Worm (Caenorhabditis elegans): Measurements from ENCODE around the gene comt-3.
A peak's percentile ranks its signal among the peaks of the same experiment; 100 is the strongest.

The comt-3 gene

DNA sequence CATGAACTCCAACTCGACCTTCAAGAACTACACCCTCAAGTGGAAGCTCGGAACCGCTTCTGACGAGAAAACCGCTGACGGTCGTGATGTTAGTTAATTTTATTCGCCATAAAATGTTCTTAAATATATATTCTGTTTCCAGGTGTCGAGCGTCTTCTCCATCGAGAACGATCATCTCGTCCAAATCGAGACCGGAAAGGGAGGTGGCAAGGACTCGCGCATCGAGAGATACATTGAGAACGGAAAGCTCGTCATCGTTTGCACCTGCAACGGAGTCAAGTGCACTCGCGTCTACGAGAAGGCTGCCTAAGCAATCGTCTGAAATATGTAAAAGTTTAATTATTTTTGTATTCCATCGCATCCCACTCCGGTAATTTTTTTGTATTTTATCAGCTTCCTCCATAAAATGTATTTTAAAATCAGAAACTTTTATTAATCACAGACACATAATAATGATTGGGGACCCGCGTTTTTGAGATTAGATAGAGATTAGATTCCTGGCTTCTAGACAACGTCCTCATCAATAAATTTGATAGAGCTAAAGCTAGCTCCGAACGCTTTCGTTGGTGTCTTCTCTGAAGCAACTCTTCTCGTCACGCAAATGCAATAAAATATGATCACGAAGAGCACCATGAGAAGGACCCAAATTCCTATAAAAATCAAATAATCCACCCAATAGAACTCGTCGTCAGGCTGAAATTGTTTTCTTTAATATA lies 11.5 kb downstream of the comt-3 start:
- TF ChIP-seq sox-4 (tag; optimal IDR thresholded peaks at IDR 0.05) (no peak), ceh-8 (GFP tag; optimal IDR thresholded peaks at IDR 0.05) (no peak), nhr-11 (tag; optimal IDR thresholded peaks at IDR 0.05) (no peak), ces-1 (GFP tag; optimal IDR thresholded peaks at IDR 0.05) (no peak), ztf-11 (tag; optimal IDR thresholded peaks at IDR 0.05) (no peak), mep-1 (tag; optimal IDR thresholded peaks at IDR 0.05) (peak; percentile 13), isw-1 (GFP tag; IDR thresholded peaks at IDR 0.05) (no peak), nhr-85 (tag) (peak; percentile 22), hlh-4 (tag; optimal IDR thresholded peaks at IDR 0.05) (no peak), tlp-1 (tag; optimal IDR thresholded peaks at IDR 0.05) (no peak)

DNA sequence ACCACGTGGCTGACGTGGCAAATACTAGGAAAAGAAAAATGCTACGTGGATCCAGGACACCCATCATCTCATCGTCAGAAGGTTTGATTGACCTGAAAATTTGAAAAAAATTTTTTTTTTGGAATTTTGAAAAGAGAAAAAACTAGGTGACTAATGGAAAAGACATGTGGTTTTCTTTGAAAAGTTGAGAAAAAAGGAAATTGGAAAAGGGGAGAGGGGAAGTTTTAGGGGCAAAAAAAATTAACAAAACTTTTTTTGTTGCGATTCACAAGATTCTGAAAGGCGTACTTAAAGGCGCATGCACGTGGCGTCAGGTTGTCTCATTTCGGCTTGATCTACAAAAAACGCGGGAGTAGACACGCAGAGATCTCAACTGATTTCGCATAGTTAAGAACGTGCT lies 15.5 kb downstream of the comt-3 start, which contains the start of gene Y40B10A.9:
Y40B10A.9 (minus strand) TSS at position 101 of the 400 bp plus-strand sequence.
- TF ChIP-seq ceh-88 (GFP tag; IDR thresholded peaks at IDR 0.05) (no peak), zip-4 (GFP tag; optimal IDR thresholded peaks at IDR 0.05) (no peak), nhr-28 (tag; optimal IDR thresholded peaks at IDR 0.05) (no peak), lin-13 (GFP tag; optimal IDR thresholded peaks at IDR 0.05) (no peak), snu-23 (GFP tag; optimal IDR thresholded peaks at IDR 0.05) (no peak), tlp-1 (tag; optimal IDR thresholded peaks at IDR 0.05) (no peak), elt-2 (tag; optimal IDR thresholded peaks at IDR 0.05) (no peak), nhr-77 (tag; optimal IDR thresholded peaks at IDR 0.05) (no peak), unc-86 (tag; optimal IDR thresholded peaks at IDR 0.05) (no peak), unc-30 (tag; optimal IDR thresholded peaks at IDR 0.05) (no peak), skn-1 (tag; optimal IDR thresholded peaks at IDR 0.05) (no peak), irx-1 (tag; optimal IDR thresholded peaks at IDR 0.05) (no peak), ceh-90 (tag; optimal IDR thresholded peaks at IDR 0.05) (no peak), nhr-47 (tag; optimal IDR thresholded peaks at IDR 0.05) (no peak)

DNA sequence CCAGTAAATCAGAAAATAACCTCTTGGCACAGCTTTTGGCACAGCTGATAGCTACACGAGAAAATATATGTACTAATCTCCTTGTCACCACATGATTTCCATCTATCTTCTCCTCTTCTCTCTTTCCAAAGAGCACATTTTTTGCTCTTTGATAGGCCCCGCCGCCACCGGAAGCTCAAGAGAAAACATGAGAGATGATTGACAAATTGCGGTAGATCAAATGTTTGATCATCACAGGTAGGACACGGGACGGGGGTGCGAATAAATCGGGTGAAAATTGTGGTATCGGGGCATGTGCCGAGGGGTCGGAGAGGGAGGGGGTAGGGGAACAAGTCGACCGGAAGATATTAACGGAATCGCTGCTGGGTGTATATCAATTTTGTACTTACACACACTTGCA lies 18.7 kb downstream of the comt-3 start:
- TF ChIP-seq jun-1 (tag; optimal IDR thresholded peaks at IDR 0.05) (no peak), fkh-8 (tag; optimal IDR thresholded peaks at IDR 0.05) (peak; percentile 19), lsy-2 (tag; optimal IDR thresholded peaks at IDR 0.05) (no peak), lin-13 (GFP tag; optimal IDR thresholded peaks at IDR 0.05) (no peak), vab-15 (tag; optimal IDR thresholded peaks at IDR 0.05) (peak; percentile 83), Y116A8C.19 (tag; optimal IDR thresholded peaks at IDR 0.05; ENCODE audit: borderline replicate concordance) (no peak), rnt-1 (tag; optimal IDR thresholded peaks at IDR 0.05) (peak; percentile 64), dpl-1 (GFP tag; optimal IDR thresholded peaks at IDR 0.05) (peak in 1 of 3 experiments; percentile 1), unc-86 (tag; optimal IDR thresholded peaks at IDR 0.05) (no peak), unc-130 (tag; optimal IDR thresholded peaks at IDR 0.05) (no peak), nhr-71 (tag; optimal IDR thresholded peaks at IDR 0.05) (peak; percentile 26), nhr-237 (tag; optimal IDR thresholded peaks at IDR 0.05) (no peak), isw-1 (GFP tag; IDR thresholded peaks at IDR 0.05) (no peak), hpl-2 (GFP tag; optimal IDR thresholded peaks at IDR 0.05) (no peak), elt-2 (tag; optimal IDR thresholded peaks at IDR 0.05) (no peak), grh-1 (GFP tag; IDR thresholded peaks at IDR 0.05) (no peak), lin-14 (GFP tag; optimal IDR thresholded peaks at IDR 0.05) (peak; percentile 88), sptf-1 (tag; optimal IDR thresholded peaks at IDR 0.05) (no peak)

DNA sequence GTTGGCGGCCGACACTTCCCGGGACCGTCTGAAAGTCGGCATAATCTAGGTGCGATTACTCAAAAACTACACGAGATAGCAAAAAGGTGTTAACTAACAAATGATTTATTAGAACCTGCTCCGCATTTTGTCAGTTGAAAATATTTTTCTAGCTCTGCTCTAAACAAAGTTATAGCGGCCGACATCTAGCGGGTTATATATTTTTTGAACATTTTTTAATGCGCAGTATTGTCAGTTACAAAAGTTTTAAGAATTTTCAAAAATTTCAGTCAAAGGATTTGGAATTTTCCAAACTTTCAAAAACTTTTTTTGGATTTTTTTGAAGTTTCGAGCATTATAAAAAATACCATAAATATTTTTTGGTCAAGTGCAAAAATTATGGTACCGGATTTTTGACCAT lies 23.9 kb downstream of the comt-3 start:
- TF ChIP-seq fkh-10 (GFP tag; optimal IDR thresholded peaks at IDR 0.05) (no peak), nhr-76 (tag; optimal IDR thresholded peaks at IDR 0.05) (no peak), swsn-7 (tag; optimal IDR thresholded peaks at IDR 0.05) (no peak), unc-130 (tag; optimal IDR thresholded peaks at IDR 0.05) (no peak), ces-1 (GFP tag; optimal IDR thresholded peaks at IDR 0.05) (no peak), efl-1 (optimal IDR thresholded peaks at IDR 0.05) (no peak), efl-1 (GFP tag; optimal IDR thresholded peaks at IDR 0.05 in 1 of 2) (peak in 1 of 2 experiments; percentile 77), grh-1 (GFP tag; IDR thresholded peaks at IDR 0.05) (no peak), aha-1 (tag; optimal IDR thresholded peaks at IDR 0.05) (no peak)

Measured in whole organism, L1 larva.